Fruit fly (Drosophila melanogaster) whole organism, embryonic: ENCODE results near the gene Appl.

ENCODE experiments used
- Adf1 ChIP-seq: fragments of 200-800 bp; sonication (Bioruptor generic); IDR thresholded peaks from 2 replicates; pipeline ENCODE4 v1.3.6; 2022; ENCODE audit warnings: missing biosample characterization, missing genetic modification characterization
- Asciz ChIP-seq: fragments of 200-800 bp; sonication (Bioruptor generic); optimal IDR thresholded peaks from 2 replicates; lab custom pipeline; 2017; ENCODE audit warnings: missing biosample characterization, mild to moderate bottlenecking, missing genetic modification characterization, missing genetic modification reagents
- B-H2 ChIP-seq: fragments of 200-800 bp; sonication (Bioruptor generic); optimal IDR thresholded peaks from 2 replicates; lab custom pipeline; 2018; ENCODE audit warnings: missing biosample characterization, mild to moderate bottlenecking, missing genetic modification characterization
- Blimp-1 ChIP-seq: fragments of 200-800 bp; sonication (Bioruptor generic); optimal IDR thresholded peaks from 3 replicates; lab custom pipeline; 2018; ENCODE audit warnings: missing biosample characterization, missing genetic modification characterization, mild to moderate bottlenecking, moderate library complexity, missing genetic modification reagents
- CG10147 ChIP-seq: fragments of 200-800 bp; sonication (Bioruptor generic); optimal IDR thresholded peaks from 2 replicates; lab custom pipeline; 2019; ENCODE audit warnings: missing biosample characterization, mild to moderate bottlenecking, missing genetic modification characterization, moderate library complexity
- CG10274 ChIP-seq: fragments of 200-800 bp; sonication (Bioruptor generic); optimal IDR thresholded peaks from 3 replicates; lab custom pipeline; 2017; ENCODE audit warnings: missing biosample characterization, mild to moderate bottlenecking, missing genetic modification characterization
- CG10321 ChIP-seq: fragments of 200-800 bp; sonication (Bioruptor generic); IDR thresholded peaks from 2 replicates; pipeline ENCODE4 v1.3.6; 2022; ENCODE audit warnings: missing biosample characterization, missing genetic modification characterization
- CG1233 ChIP-seq: fragments of 200-800 bp; sonication (Bioruptor generic); optimal IDR thresholded peaks from 4 replicates; lab custom pipeline; 2018; ENCODE audit warnings: missing biosample characterization, mild to moderate bottlenecking, missing genetic modification characterization
- CG12769 ChIP-seq: fragments of 200-800 bp; sonication (Bioruptor generic); optimal IDR thresholded peaks from 2 replicates; lab custom pipeline; 2019; ENCODE audit warnings: missing biosample characterization, mild to moderate bottlenecking, missing genetic modification characterization, moderate library complexity
- CG16815 ChIP-seq: fragments of 200-800 bp; sonication (Bioruptor generic); optimal IDR thresholded peaks from 3 replicates; lab custom pipeline; 2017; ENCODE audit warnings: missing biosample characterization, mild to moderate bottlenecking, missing genetic modification characterization
- CG1832 ChIP-seq: fragments of 200-800 bp; sonication (Bioruptor generic); optimal IDR thresholded peaks from 2 replicates; lab custom pipeline; 2017; ENCODE audit warnings: missing biosample characterization, mild to moderate bottlenecking, missing genetic modification characterization, inconsistent platforms
- CG2116 ChIP-seq: fragments of 200-800 bp; sonication (Bioruptor generic); optimal IDR thresholded peaks from 3 replicates; lab custom pipeline; 2018; ENCODE audit warnings: missing biosample characterization, mild to moderate bottlenecking, missing genetic modification characterization
- CG30403 ChIP-seq: fragments of 200-800 bp; sonication (Bioruptor generic); optimal IDR thresholded peaks from 3 replicates; lab custom pipeline; 2016; ENCODE audit warnings: missing biosample characterization, missing genetic modification characterization
- CG31441 ChIP-seq: fragments of 200-800 bp; sonication (Bioruptor generic); IDR thresholded peaks from 2 replicates; pipeline ENCODE4 v1.3.6; 2022; ENCODE audit warnings: missing biosample characterization, missing genetic modification characterization
- CG34422 ChIP-seq: fragments of 200-800 bp; sonication (Bioruptor generic); IDR thresholded peaks from 3 replicates; pipeline ENCODE4 v1.3.6; 2022; ENCODE audit warnings: missing biosample characterization, missing genetic modification characterization
- CG3847 ChIP-seq: fragments of 200-800 bp; sonication (Bioruptor generic); IDR thresholded peaks from 2 replicates; pipeline ENCODE4 v1.3.6; 2022; ENCODE audit warnings: missing biosample characterization, missing genetic modification characterization
- CG4820 ChIP-seq: fragments of 200-800 bp; sonication (Bioruptor generic); optimal IDR thresholded peaks from 3 replicates; lab custom pipeline; 2016; ENCODE audit warnings: missing biosample characterization, missing genetic modification characterization
- CG5180 ChIP-seq: fragments of 200-800 bp; sonication (Bioruptor generic); optimal IDR thresholded peaks from 3 replicates; lab custom pipeline; 2017; ENCODE audit warnings: missing biosample characterization, missing genetic modification characterization, mild to moderate bottlenecking, moderate library complexity, missing genetic modification reagents
- CG6175 ChIP-seq: fragments of 200-800 bp; sonication (Bioruptor generic); IDR thresholded peaks from 3 replicates; pipeline ENCODE4 v1.3.6; 2022; ENCODE audit warnings: missing biosample characterization, missing genetic modification characterization
- CG7271 ChIP-seq: fragments of 200-800 bp; sonication (Bioruptor generic); optimal IDR thresholded peaks from 2 replicates; lab custom pipeline; 2018; ENCODE audit warnings: missing biosample characterization, mild to moderate bottlenecking, missing genetic modification characterization, moderate library complexity
- CG9215 ChIP-seq: fragments of 200-800 bp; sonication (Bioruptor generic); IDR thresholded peaks from 2 replicates; pipeline ENCODE4 v1.3.6; 2022; ENCODE audit warnings: missing biosample characterization, missing genetic modification characterization
- Dad ChIP-seq: fragments of 200-800 bp; sonication (Bioruptor generic); optimal IDR thresholded peaks from 3 replicates; lab custom pipeline; 2016; ENCODE audit warnings: missing biosample characterization, missing genetic modification characterization
- Deaf1 ChIP-seq: fragments of 200-800 bp; optimal IDR thresholded peaks from 3 replicates; lab custom pipeline; 2019; ENCODE audit warnings: missing biosample characterization, mild to moderate bottlenecking, missing genetic modification characterization, moderate library complexity
- E2f2 ChIP-seq: fragments of 200-800 bp; sonication (Bioruptor generic); IDR thresholded peaks from 2 replicates; pipeline ENCODE4 v1.3.6; 2022; ENCODE audit warnings: missing biosample characterization, missing genetic modification characterization
- Fer3 ChIP-seq: fragments of 200-800 bp; sonication (Bioruptor generic); optimal IDR thresholded peaks from 2 replicates; lab custom pipeline; 2018; ENCODE audit warnings: missing biosample characterization, mild to moderate bottlenecking, missing genetic modification characterization, moderate library complexity
- Hey ChIP-seq: fragments of 200-800 bp; sonication (Bioruptor generic); optimal IDR thresholded peaks from 3 replicates; lab custom pipeline; 2018; ENCODE audit warnings: missing biosample characterization, mild to moderate bottlenecking, missing genetic modification characterization
- Kr ChIP-seq: fragments of 200-800 bp; sonication (Bioruptor generic); optimal IDR thresholded peaks from 2 replicates; lab custom pipeline; 2017; ENCODE audit warnings: missing biosample characterization, mild to moderate bottlenecking, missing genetic modification characterization
- Med ChIP-seq: fragments of 200-800 bp; sonication (Bioruptor generic); peaks from one replicate; lab custom pipeline; 2016; ENCODE audit warnings: missing biosample characterization, missing genetic modification characterization, mild to moderate bottlenecking, inconsistent platforms, moderate library complexity
- Myb ChIP-seq: fragments of 200-800 bp; sonication (Bioruptor generic); optimal IDR thresholded peaks from 2 replicates; lab custom pipeline; 2016; ENCODE audit warnings: missing biosample characterization, missing genetic modification characterization
- Nf-YB ChIP-seq: fragments of 200-800 bp; sonication (Bioruptor generic); optimal IDR thresholded peaks from 3 replicates; lab custom pipeline; 2019; ENCODE audit warnings: missing biosample characterization, mild to moderate bottlenecking, missing genetic modification characterization, moderate library complexity
- Nf-YC ChIP-seq: fragments of 200-800 bp; optimal IDR thresholded peaks from 3 replicates; lab custom pipeline; 2019; ENCODE audit warnings: missing biosample characterization, mild to moderate bottlenecking, missing genetic modification characterization, moderate library complexity
- Ptx1 ChIP-seq: fragments of 200-800 bp; sonication (Bioruptor generic); IDR thresholded peaks from 2 replicates; pipeline ENCODE4 v1.3.6; 2022; ENCODE audit warnings: missing biosample characterization, missing genetic modification characterization
- Rfx ChIP-seq: fragments of 200-800 bp; sonication (Bioruptor generic); IDR thresholded peaks from 2 replicates; pipeline ENCODE4 v1.3.6; 2022; ENCODE audit warnings: missing biosample characterization, missing genetic modification characterization
- Sry-δ ChIP-seq: fragments of 200-800 bp; sonication (Bioruptor generic); optimal IDR thresholded peaks from 2 replicates; lab custom pipeline; 2016; ENCODE audit warnings: missing biosample characterization, missing genetic modification characterization
- Ssrp ChIP-seq: fragments of 200-800 bp; sonication (Bioruptor generic); optimal IDR thresholded peaks from 2 replicates; lab custom pipeline; 2018; ENCODE audit warnings: missing biosample characterization, mild to moderate bottlenecking, missing genetic modification characterization, moderate library complexity
- al ChIP-seq: fragments of 200-800 bp; sonication (Bioruptor generic); IDR thresholded peaks from 2 replicates; pipeline ENCODE4 v1.3.6; 2022; ENCODE audit warnings: missing biosample characterization, missing genetic modification characterization
- ash1 ChIP-seq: fragments of 200-800 bp; sonication (Bioruptor generic); optimal IDR thresholded peaks from 2 replicates; lab custom pipeline; 2018; ENCODE audit warnings: missing biosample characterization, mild to moderate bottlenecking, missing genetic modification characterization
- bcd ChIP-seq: fragments of 200-800 bp; sonication (Bioruptor generic); optimal IDR thresholded peaks from 2 replicates; lab custom pipeline; 2017; ENCODE audit warnings: missing biosample characterization, mild to moderate bottlenecking, missing genetic modification characterization
- bsh ChIP-seq, 2 experiments: fragments of 200-800 bp; sonication (Bioruptor generic); optimal IDR thresholded peaks; 2 replicates each; lab custom pipeline; 2017 to 2018; ENCODE audit warnings: mild to moderate bottlenecking in 2 of 2, missing biosample characterization in 2 of 2, missing genetic modification characterization in 2 of 2, moderate library complexity in 1 of 2
- ci ChIP-seq: fragments of 200-800 bp; sonication (Bioruptor generic); IDR thresholded peaks from 3 replicates; pipeline ENCODE4 v1.3.6; 2022; ENCODE audit warnings: missing biosample characterization, missing genetic modification characterization
- ems ChIP-seq: fragments of 200-800 bp; sonication (Bioruptor generic); optimal IDR thresholded peaks from 3 replicates; lab custom pipeline; 2016; ENCODE audit warnings: missing biosample characterization, missing genetic modification characterization
- exex ChIP-seq: fragments of 200-800 bp; sonication (Bioruptor generic); optimal IDR thresholded peaks from 4 replicates; lab custom pipeline; 2018; ENCODE audit warnings: missing biosample characterization, mild to moderate bottlenecking, missing genetic modification characterization, moderate library complexity
- fd102C ChIP-seq: fragments of 200-800 bp; sonication (Bioruptor generic); optimal IDR thresholded peaks from 2 replicates; lab custom pipeline; 2018; ENCODE audit warnings: missing biosample characterization, mild to moderate bottlenecking, missing genetic modification characterization, moderate library complexity
- grn ChIP-seq: fragments of 200-800 bp; sonication (Bioruptor generic); optimal IDR thresholded peaks from 3 replicates; lab custom pipeline; 2017; ENCODE audit warnings: missing biosample characterization, missing genetic modification characterization
- hbn ChIP-seq: fragments of 200-800 bp; sonication (Bioruptor generic); IDR thresholded peaks from 2 replicates; pipeline ENCODE4 v1.3.6; 2022; ENCODE audit warnings: missing biosample characterization, missing genetic modification characterization; ENCODE audit not compliant: partially characterized antibody
- ken ChIP-seq: fragments of 200-800 bp; sonication (Bioruptor generic); IDR thresholded peaks from 3 replicates; pipeline ENCODE4 v1.3.6; 2022; ENCODE audit warnings: missing biosample characterization, missing genetic modification characterization
- mirr ChIP-seq: fragments of 200-800 bp; sonication (Bioruptor generic); optimal IDR thresholded peaks from 3 replicates; lab custom pipeline; 2018; ENCODE audit warnings: missing biosample characterization, mild to moderate bottlenecking, missing genetic modification characterization
- nau ChIP-seq: fragments of 200-800 bp; sonication (Bioruptor generic); optimal IDR thresholded peaks from 3 replicates; lab custom pipeline; 2017; ENCODE audit warnings: missing biosample characterization, mild to moderate bottlenecking, missing genetic modification characterization, missing genetic modification reagents
- pho ChIP-seq: fragments of 200-800 bp; sonication (Bioruptor generic); optimal IDR thresholded peaks from 2 replicates; lab custom pipeline; 2016; ENCODE audit warnings: missing biosample characterization, missing genetic modification characterization
- sug ChIP-seq: fragments of 200-800 bp; optimal IDR thresholded peaks from 2 replicates; lab custom pipeline; 2019; ENCODE audit warnings: missing biosample characterization, mild to moderate bottlenecking, missing genetic modification characterization, moderate library complexity
- tna ChIP-seq: fragments of 200-800 bp; sonication (Bioruptor generic); IDR thresholded peaks from 2 replicates; pipeline ENCODE4 v1.3.6; 2022; ENCODE audit warnings: missing biosample characterization, missing genetic modification characterization; ENCODE audit not compliant: partially characterized antibody

Gene Appl

DNA sequence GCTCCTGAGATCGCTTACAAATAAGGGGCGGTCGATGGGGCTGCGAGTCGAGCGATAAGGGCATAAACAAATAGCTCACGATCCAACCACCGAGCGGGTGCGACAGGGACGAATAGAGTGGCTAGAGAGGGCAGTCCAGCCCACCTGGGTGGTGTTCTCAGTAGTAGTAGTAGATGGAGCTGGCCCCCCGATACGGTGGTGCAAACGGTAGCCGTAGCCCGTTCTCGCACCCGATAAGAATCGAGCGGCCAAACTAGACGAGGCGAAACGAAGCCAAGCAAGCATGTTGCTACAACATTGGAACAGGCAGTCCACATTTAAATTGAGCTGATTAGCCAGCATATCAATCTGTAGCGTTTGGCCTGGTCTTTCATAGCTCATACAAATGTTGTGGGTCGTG is 50.3 kb downstream of the Appl start:
- TF ChIP-seq Hey (tag; lab: Kevin White, UChicago) (no peak), CG12769 (no peak), tna (no peak), Fer3 (tag; lab: Kevin White, UChicago) (no peak), CG9215 (GFP tag; lab: Robert Waterston, UW) (no peak), Kr (GFP tag; lab: Kevin White, UChicago) (no peak), Adf1 (GFP tag; lab: Robert Waterston, UW) (peak; percentile 21; the same call in 1 of the 2 replicates), al (no peak), CG4820 (GFP tag; lab: Kevin White, UChicago) (no peak), mirr (GFP tag; lab: Kevin White, UChicago) (peak; percentile 32), fd102C (GFP tag; lab: Kevin White, UChicago) (no peak), Med (peak; percentile 51), CG1832 (GFP tag; lab: Kevin White, UChicago) (peak; percentile 18), Blimp-1 (GFP tag; lab: Kevin White, UChicago) (no peak), Rfx (no peak), CG34422 (GFP tag; lab: Robert Waterston, UW) (no peak), CG31441 (GFP tag; lab: Robert Waterston, UW) (no peak), CG5180 (peak; percentile 52), CG3847 (GFP tag; lab: Robert Waterston, UW) (no peak), CG30403 (no peak), exex (tag; lab: Kevin White, UChicago) (peak; percentile 55), ems (GFP tag; lab: Kevin White, UChicago) (no peak), E2f2 (no peak), Ptx1 (GFP tag; lab: Robert Waterston, UW) (no peak), Myb (GFP tag; lab: Kevin White, UChicago) (no peak), B-H2 (GFP tag; lab: Kevin White, UChicago) (no peak), pho (GFP tag; lab: Kevin White, UChicago) (no peak), CG10147 (no peak), bcd (GFP tag; lab: Kevin White, UChicago) (no peak), ken (GFP tag; lab: Robert Waterston, UW) (no peak), Ssrp (tag; lab: Kevin White, UChicago) (no peak), Nf-YC (tag; lab: Kevin White, UChicago) (peak; percentile 91), Nf-YB (peak; percentile 91), CG2116 (GFP tag; lab: Kevin White, UChicago) (no peak), CG1233 (GFP tag; lab: Kevin White, UChicago) (no peak), grn (GFP tag; lab: Kevin White, UChicago) (peak; percentile 68), CG10321 (GFP tag; lab: Robert Waterston, UW) (peak; percentile 84), Asciz (GFP tag; lab: Kevin White, UChicago) (no peak), CG16815 (no peak), sug (tag; lab: Kevin White, UChicago) (peak; percentile 90), Dad (GFP tag; lab: Kevin White, UChicago) (no peak), hbn (GFP tag; lab: Robert Waterston, UW) (no peak), bsh (GFP tag; optimal IDR thresholded peaks at IDR 0.05; lab: Kevin White, UChicago) (no peak), ash1 (GFP tag; lab: Kevin White, UChicago) (peak; percentile 6), Deaf1 (peak; percentile 62), Sry-δ (GFP tag; lab: Kevin White, UChicago) (no peak), ci (peak; percentile 45; the same call in 1 of the 3 replicates), CG7271 (no peak), nau (no peak), CG6175 (GFP tag; lab: Robert Waterston, UW) (peak; percentile 56; the same call in 1 of the 3 replicates), CG10274 (GFP tag; lab: Kevin White, UChicago) (no peak)
